Worm (Caenorhabditis elegans) whole organism, L3 larva: ENCODE measurements around the gene algn-8.

ENCODE experiments used
- ceh-16 ChIP-seq: sonication (generic microtip); optimal IDR thresholded peaks from 2 replicates; lab custom pipeline; 2017; ENCODE audit warnings: missing biosample characterization, missing genetic modification characterization
- egl-27 ChIP-seq: sonication (generic microtip); optimal IDR thresholded peaks from 4 replicates; lab custom pipeline; 2017; ENCODE audit warnings: missing biosample characterization, missing genetic modification reagents, missing genetic modification characterization
- elt-2 ChIP-seq: sonication (generic microtip); optimal IDR thresholded peaks from 2 replicates; lab custom pipeline; 2016; ENCODE audit warnings: missing genetic modification reagents, mild to moderate bottlenecking, missing genetic modification characterization, missing compliant biosample characterization
- nhr-12 ChIP-seq: fragments of 150-350 bp; optimal IDR thresholded peaks from 2 replicates; lab custom pipeline; 2014; ENCODE audit warnings: missing biosample characterization, missing genetic modification characterization
- nhr-25 ChIP-seq: sonication (generic microtip); optimal IDR thresholded peaks from 2 replicates; lab custom pipeline; 2017; ENCODE audit warnings: missing biosample characterization, missing genetic modification characterization
- nhr-76 ChIP-seq: fragments of 150-350 bp; sonication (generic microtip); optimal IDR thresholded peaks from 5 replicates; lab custom pipeline; 2014; ENCODE audit warnings: missing biosample characterization, missing genetic modification characterization
- nhr-77 ChIP-seq: fragments of 150-350 bp; optimal IDR thresholded peaks from 2 replicates; lab custom pipeline; 2014; ENCODE audit warnings: missing biosample characterization, missing genetic modification characterization
- pqm-1 ChIP-seq: fragments of 150-350 bp; optimal IDR thresholded peaks from 2 replicates; lab custom pipeline; 2017; ENCODE audit warnings: missing biosample characterization, missing genetic modification characterization, inconsistent platforms
- ztf-11 ChIP-seq: fragments of 150-350 bp; optimal IDR thresholded peaks from 2 replicates; lab custom pipeline; 2014; ENCODE audit warnings: missing biosample characterization, missing genetic modification characterization

DNA sequence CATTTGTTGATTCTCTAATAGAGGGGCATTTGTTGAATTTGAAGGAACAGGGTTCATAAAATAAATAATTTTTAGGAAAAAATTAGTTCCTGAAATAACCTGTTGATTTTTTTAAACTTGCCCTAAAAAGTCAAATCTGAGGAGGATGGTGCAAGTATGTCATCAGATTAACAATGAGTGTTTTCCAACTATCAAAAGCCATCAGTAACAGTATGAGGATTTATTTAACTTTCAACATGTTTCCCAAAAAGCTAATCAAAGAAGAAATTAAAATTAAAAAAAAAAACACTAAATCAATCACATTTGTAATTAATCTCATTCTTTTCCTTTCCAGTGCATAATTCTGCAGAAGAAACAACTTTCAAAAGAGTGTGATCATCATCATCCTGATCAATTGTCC lies 26.7 kb downstream of the algn-8 start, which contains the start of gene chil-5:
- TF ChIP-seq ceh-16 (no peak), pqm-1 (tag; lab: Kevin White, UChicago) (no peak), nhr-77 (tag; lab: Kevin White, UChicago) (no peak), egl-27 (no peak), nhr-12 (no peak), ztf-11 (tag; lab: Kevin White, UChicago) (no peak), nhr-25 (tag; lab: Kevin White, UChicago) (no peak), nhr-76 (no peak), elt-2 (tag; lab: Kevin White, UChicago) (no peak)
